Fruit fly (Drosophila melanogaster) whole organism: Measurements from ENCODE around the gene PKD.

Experiments
- CG8478 ChIP-seq: fragments of >200 bp; optimal IDR thresholded peaks from 2 replicates; lab custom pipeline; 2018; ENCODE audit warnings: inconsistent platforms
- Dll ChIP-seq: fragments of >200 bp; optimal IDR thresholded peaks from 2 replicates; lab custom pipeline; 2017
- pan ChIP-seq: fragments of >200 bp; optimal IDR thresholded peaks from 2 replicates; lab custom pipeline; 2017
- psq ChIP-seq: fragments of >200 bp; optimal IDR thresholded peaks from 2 replicates; lab custom pipeline; 2017
- usp ChIP-seq: fragments of >200 bp; optimal IDR thresholded peaks from 2 replicates; lab custom pipeline; 2017; ENCODE audit warnings: missing biosample characterization, missing genetic modification characterization, mixed read lengths

DNA sequence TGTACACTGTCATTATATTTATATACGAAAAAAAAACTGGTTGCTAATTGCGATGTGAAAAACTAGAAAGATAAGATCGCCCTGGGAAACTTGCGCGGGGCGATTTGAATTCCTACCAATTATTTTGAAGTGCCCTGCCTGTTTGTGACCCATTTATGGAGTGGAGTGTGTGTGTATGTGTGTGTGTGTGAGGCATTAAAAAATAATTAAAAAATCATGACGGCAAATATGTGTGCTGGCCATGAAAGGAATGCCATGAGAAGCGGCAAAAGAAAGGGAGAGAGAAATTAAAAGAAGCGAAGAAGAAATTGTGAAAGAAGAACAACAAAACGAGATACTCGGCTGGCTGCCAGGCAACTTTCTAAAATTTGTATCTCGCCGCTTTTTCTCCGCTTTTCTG is 4.3 kb downstream of the PKD start:
- TF ChIP-seq CG8478 (lab: Kevin White, UChicago), result no peak
- no peak for TF ChIP-seq psq (lab: Kevin White, UChicago)
- no peak for TF ChIP-seq pan
- no peak for TF ChIP-seq Dll
- no peak for TF ChIP-seq usp (GFP tag; lab: Kevin White, UChicago)
